Worm (Caenorhabditis elegans) whole organism, midembryonic: Measurements from ENCODE around the gene srx-43.
A peak's percentile ranks its signal among the peaks of the same experiment; 100 is the strongest.

Experiments
- T22C8.4 ChIP-seq: fragments of 200-800 bp; sonication (Bioruptor generic); IDR thresholded peaks from 2 replicates; pipeline ENCODE4 v1.3.6; 2022; ENCODE audit warnings: missing genetic modification characterization, missing compliant biosample characterization
- cog-1 ChIP-seq: sonication (generic microtip); optimal IDR thresholded peaks from 2 replicates; lab custom pipeline; 2016; ENCODE audit warnings: missing genetic modification characterization, missing compliant biosample characterization
- flt-1 ChIP-seq: fragments of 200-800 bp; sonication (Bioruptor generic); IDR thresholded peaks from 2 replicates; pipeline ENCODE4 v1.3.6; 2022; ENCODE audit warnings: missing genetic modification characterization, missing compliant biosample characterization
- klf-2 ChIP-seq: fragments of 200-800 bp; sonication (Bioruptor generic); conservative IDR thresholded peaks from 2 replicates; pipeline ENCODE4 v1.3.6; 2022; ENCODE audit warnings: missing genetic modification reagents, missing genetic modification characterization, missing compliant biosample characterization
- med-1 ChIP-seq: sonication (generic microtip); optimal IDR thresholded peaks from 2 replicates; lab custom pipeline; 2017; ENCODE audit warnings: missing genetic modification characterization, mild to moderate bottlenecking, missing compliant biosample characterization, antibody characterized with exemption, missing genetic modification reagents; ENCODE audit not compliant: insufficient read depth
- ref-1 ChIP-seq: fragments of 200-800 bp; sonication (Bioruptor generic); conservative IDR thresholded peaks from 2 replicates; pipeline ENCODE4 v1.3.6; 2022; ENCODE audit warnings: missing genetic modification reagents, missing genetic modification characterization, missing compliant biosample characterization
- tab-1 ChIP-seq: fragments of 200-800 bp; sonication (Bioruptor generic); IDR thresholded peaks from 2 replicates; pipeline ENCODE4 v1.3.6; 2022; ENCODE audit warnings: missing genetic modification characterization, missing compliant biosample characterization
- ztf-23 ChIP-seq: fragments of 200-800 bp; sonication (Bioruptor generic); IDR thresholded peaks from 2 replicates; pipeline ENCODE4 v1.3.6; 2022; ENCODE audit warnings: missing genetic modification reagents, missing genetic modification characterization, missing compliant biosample characterization
- ztf-29 ChIP-seq: fragments of 200-800 bp; sonication (Bioruptor generic); IDR thresholded peaks from 2 replicates; pipeline ENCODE4 v1.3.6; 2022; ENCODE audit warnings: missing genetic modification reagents, missing genetic modification characterization, missing compliant biosample characterization

Gene srx-43

ce11 chrV:16023051-16023450 lies 5.3 kb downstream of the srx-43 start, which contains the start of gene cwc-15:
TSS of gene cwc-15 (plus strand) at chrV:16023351.
- TF ChIP-seq T22C8.4 (GFP tag; lab: Robert Waterston, UW) (no peak), flt-1 (GFP tag; lab: Robert Waterston, UW) (no peak), ref-1 (GFP tag; lab: Robert Waterston, UW) (no peak), cog-1 (tag; lab: Kevin White, UChicago) (no peak), tab-1 (GFP tag; lab: Robert Waterston, UW) (no peak), ztf-29 (GFP tag; lab: Robert Waterston, UW) (no peak), klf-2 (GFP tag; lab: Robert Waterston, UW) (no peak), ztf-23 (GFP tag; lab: Robert Waterston, UW) (no peak)

ce11 chrV:16023559-16023958 lies 5.8 kb downstream of the srx-43 start:
- TF ChIP-seq ztf-29 (GFP tag; lab: Robert Waterston, UW) (no peak), T22C8.4 (GFP tag; lab: Robert Waterston, UW) (no peak), med-1 (no peak), klf-2 (GFP tag; lab: Robert Waterston, UW) (no peak), ztf-23 (GFP tag; lab: Robert Waterston, UW) (no peak), tab-1 (GFP tag; lab: Robert Waterston, UW) (no peak)

- TF ChIP-seq T22C8.4 (GFP tag; lab: Robert Waterston, UW): no peak
- no peak for TF ChIP-seq flt-1 (GFP tag; lab: Robert Waterston, UW)
- TF ChIP-seq ref-1 (GFP tag; lab: Robert Waterston, UW): no peak
- TF ChIP-seq ztf-29 (GFP tag; lab: Robert Waterston, UW): no peak
These were observed 6.5 kb downstream of the srx-43 start, which contains the start of gene T10C6.6 for ce11 chrV:16024300-16024699. TSS of gene T10C6.6 (plus strand) at chrV:16024326.

- TF ChIP-seq tab-1 (GFP tag; lab: Robert Waterston, UW) (0 out of 2 replicates have a peak, but pooled peaks have one; percentile 39), cog-1 (tag; lab: Kevin White, UChicago) (no peak)
These were observed 7.1 kb downstream of the srx-43 start for ce11 chrV:16024917-16025316.

DNA sequence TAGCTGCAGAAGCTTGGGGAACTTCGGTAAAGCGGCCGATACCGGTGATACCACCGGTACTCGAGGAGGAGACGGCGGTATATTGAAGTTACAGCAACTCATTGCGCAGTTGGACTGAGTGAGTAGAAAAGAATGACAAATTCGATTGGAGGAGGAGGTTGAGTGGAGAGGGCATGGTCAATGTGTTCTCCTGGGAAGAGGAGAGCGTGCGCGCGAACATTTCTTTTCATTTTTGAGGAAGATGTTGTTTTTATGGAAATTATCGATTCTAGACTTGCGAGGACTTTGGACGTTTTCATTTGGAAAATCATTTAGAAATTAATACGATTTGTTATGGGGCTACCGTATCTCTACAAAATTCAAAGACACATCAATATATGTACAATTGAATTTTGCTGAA lies 11.5 kb downstream of the srx-43 start:
- TF ChIP-seq flt-1 (GFP tag; lab: Robert Waterston, UW): no peak
- no peak for TF ChIP-seq ztf-29 (GFP tag; lab: Robert Waterston, UW)
- no peak for TF ChIP-seq med-1
- TF ChIP-seq T22C8.4 (GFP tag; lab: Robert Waterston, UW): no peak

DNA sequence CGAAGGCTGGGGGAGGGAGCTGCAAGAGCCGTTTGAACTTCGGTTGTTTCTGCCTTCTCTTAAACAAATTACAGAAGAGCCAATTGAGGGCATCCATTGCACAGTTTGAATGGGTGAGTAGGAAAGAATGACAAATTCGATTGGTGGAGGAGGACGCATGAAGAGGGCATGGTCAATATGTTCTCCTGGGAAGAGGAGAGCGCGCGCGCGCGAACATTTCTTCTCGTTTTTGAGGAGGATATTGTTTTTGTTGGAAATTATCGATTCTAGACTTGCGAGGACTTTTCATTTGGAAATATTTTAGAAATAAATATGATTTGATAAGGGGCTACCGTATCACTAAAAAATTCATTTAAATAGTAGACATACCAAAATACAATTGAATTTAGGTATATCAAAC lies 13.8 kb downstream of the srx-43 start, which contains the start of gene T10C6.7:
T10C6.7 (minus strand) TSS at position 143 of the 400 bp plus-strand sequence.
- no peak for TF ChIP-seq med-1
- no peak for TF ChIP-seq ztf-29 (GFP tag; lab: Robert Waterston, UW)
- TF ChIP-seq ref-1 (GFP tag; lab: Robert Waterston, UW): no peak
- no peak for TF ChIP-seq flt-1 (GFP tag; lab: Robert Waterston, UW)
- TF ChIP-seq klf-2 (GFP tag; lab: Robert Waterston, UW): no peak
- no peak for TF ChIP-seq T22C8.4 (GFP tag; lab: Robert Waterston, UW)
- no peak for TF ChIP-seq tab-1 (GFP tag; lab: Robert Waterston, UW)
- TF ChIP-seq ztf-23 (GFP tag; lab: Robert Waterston, UW): no peak
- TF ChIP-seq cog-1 (tag; lab: Kevin White, UChicago): no peak

DNA sequence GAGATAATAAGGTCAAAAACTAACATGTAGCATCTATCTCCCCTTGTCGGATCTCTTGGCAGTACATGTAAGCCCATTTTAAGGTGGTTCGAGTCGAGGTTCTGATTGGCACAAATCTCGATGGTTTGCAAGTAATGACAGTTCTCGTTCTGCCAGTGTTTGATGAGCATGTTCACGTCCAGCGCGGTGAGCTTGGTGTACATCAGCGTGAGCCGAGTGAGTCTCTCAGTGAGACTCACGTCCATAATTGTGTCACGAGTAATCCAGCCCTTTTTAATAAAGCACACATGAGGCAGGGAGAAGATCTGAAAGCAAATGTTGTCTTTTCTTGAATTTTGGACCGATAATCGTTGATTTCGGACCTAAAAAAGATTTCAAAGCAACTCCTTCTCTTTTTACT lies 15.0 kb downstream of the srx-43 start, which contains the start of gene T10C6.16:
T10C6.16 (minus strand) TSS at position 245 of the 400 bp plus-strand sequence.
- no peak for TF ChIP-seq ref-1 (GFP tag; lab: Robert Waterston, UW)
- TF ChIP-seq flt-1 (GFP tag; lab: Robert Waterston, UW): no peak
- TF ChIP-seq ztf-23 (GFP tag; lab: Robert Waterston, UW): no peak
- TF ChIP-seq klf-2 (GFP tag; lab: Robert Waterston, UW): no peak
- TF ChIP-seq tab-1 (GFP tag; lab: Robert Waterston, UW): no peak

DNA sequence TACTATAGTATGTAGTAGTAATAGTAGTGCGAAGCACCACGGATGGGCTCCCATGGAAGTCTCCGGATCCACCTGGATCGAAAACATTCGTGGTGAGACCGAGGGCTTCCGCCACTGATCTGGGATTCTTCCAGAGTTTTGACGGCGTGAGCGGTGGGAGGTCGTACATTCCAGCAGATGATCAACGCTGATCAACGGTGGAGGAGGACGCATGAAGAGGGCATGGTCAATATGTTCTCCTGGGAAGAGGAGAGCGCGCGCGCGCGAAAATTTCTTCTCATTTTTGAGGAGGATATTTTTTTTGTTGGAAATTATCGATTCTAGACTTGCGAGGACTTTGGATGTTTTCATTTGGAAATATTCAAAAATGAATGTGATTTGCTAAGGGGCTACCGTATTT lies 15.7 kb downstream of the srx-43 start:
- no peak for TF ChIP-seq med-1
- TF ChIP-seq cog-1 (tag; lab: Kevin White, UChicago): no peak
- no peak for TF ChIP-seq ztf-23 (GFP tag; lab: Robert Waterston, UW)
- no peak for TF ChIP-seq ztf-29 (GFP tag; lab: Robert Waterston, UW)
- no peak for TF ChIP-seq ref-1 (GFP tag; lab: Robert Waterston, UW)
- no peak for TF ChIP-seq flt-1 (GFP tag; lab: Robert Waterston, UW)
- TF ChIP-seq T22C8.4 (GFP tag; lab: Robert Waterston, UW): no peak
- no peak for TF ChIP-seq tab-1 (GFP tag; lab: Robert Waterston, UW)
- no peak for TF ChIP-seq klf-2 (GFP tag; lab: Robert Waterston, UW)

DNA sequence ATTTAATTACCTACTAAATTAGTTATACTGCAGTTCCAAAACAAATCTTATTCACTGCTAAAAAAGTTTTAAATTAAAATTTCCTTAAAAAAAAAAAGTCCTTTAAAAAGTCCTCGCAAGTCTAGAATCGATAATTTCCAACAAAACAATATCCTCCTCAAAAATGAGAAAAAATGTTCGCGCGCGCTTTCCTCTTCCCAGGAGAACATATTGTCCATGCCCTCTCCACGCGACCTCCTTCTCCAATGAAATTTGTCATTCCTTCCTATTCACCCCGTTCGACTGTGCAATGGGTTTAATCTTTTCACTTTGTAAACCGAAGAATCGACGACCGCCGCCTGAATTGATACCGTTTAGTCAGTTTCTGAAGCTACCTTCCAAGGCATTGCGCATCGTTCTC lies 18.4 kb downstream of the srx-43 start, which contains the start of gene T10C6.10:
T10C6.10 (plus strand) TSS at position 248 of the 400 bp plus-strand sequence.
- no peak for TF ChIP-seq cog-1 (tag; lab: Kevin White, UChicago)
- no peak for TF ChIP-seq flt-1 (GFP tag; lab: Robert Waterston, UW)
- TF ChIP-seq tab-1 (GFP tag; lab: Robert Waterston, UW): no peak
- TF ChIP-seq T22C8.4 (GFP tag; lab: Robert Waterston, UW): no peak
- TF ChIP-seq klf-2 (GFP tag; lab: Robert Waterston, UW): no peak
- TF ChIP-seq ztf-23 (GFP tag; lab: Robert Waterston, UW): no peak
- TF ChIP-seq ref-1 (GFP tag; lab: Robert Waterston, UW): no peak
- TF ChIP-seq med-1: no peak
- no peak for TF ChIP-seq ztf-29 (GFP tag; lab: Robert Waterston, UW)

DNA sequence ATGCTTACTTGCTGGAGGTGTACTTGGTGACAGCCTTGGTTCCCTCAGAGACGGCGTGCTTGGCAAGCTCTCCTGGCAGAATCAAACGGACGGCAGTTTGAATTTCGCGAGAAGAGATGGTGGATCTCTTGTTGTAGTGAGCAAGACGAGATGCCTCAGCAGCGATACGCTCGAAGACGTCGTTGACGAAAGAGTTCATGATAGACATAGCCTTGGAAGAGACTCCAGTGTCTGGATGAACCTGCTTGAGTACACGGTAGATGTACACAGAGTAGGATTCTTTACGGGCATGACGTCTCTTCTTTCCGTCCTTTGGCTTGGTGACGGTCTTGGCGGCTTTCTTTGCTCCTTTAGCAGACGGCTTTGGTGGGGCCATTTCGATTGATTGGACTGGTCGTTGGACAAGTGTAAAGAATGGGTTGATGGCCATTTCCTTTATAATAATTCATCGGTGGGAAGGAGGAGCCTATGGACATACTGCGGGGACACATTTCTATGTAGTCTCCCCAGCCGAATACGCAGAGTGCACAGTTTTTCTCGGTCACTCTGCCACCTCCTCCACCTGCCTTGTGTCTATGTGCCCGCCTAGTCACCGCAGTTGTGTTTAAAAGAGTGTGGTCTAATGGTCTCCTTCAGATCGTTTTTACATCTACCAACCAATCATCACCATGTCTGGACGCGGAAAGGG lies 22.5 kb downstream of the srx-43 start, which contains the start of the genes his-4 and his-3:
his-4 (minus strand) TSS at position 376 of the 688 bp plus-strand sequence.
his-3 (plus strand) TSS at position 669 of the 688 bp plus-strand sequence.
- TF ChIP-seq T22C8.4 (GFP tag; lab: Robert Waterston, UW) (peak; percentile 12; the same call in 1 of the 2 replicates), flt-1 (GFP tag; lab: Robert Waterston, UW) (peak; percentile 64; the same call in 1 of the 2 replicates), cog-1 (tag; lab: Kevin White, UChicago) (peak; percentile 31), ztf-29 (GFP tag; lab: Robert Waterston, UW) (peak; percentile 76), ref-1 (GFP tag; lab: Robert Waterston, UW) (0 out of 2 replicates have a peak, but pooled peaks have one; percentile 7)
